Worm (Caenorhabditis elegans): Measurements from ENCODE around the gene coh-3.

DNA sequence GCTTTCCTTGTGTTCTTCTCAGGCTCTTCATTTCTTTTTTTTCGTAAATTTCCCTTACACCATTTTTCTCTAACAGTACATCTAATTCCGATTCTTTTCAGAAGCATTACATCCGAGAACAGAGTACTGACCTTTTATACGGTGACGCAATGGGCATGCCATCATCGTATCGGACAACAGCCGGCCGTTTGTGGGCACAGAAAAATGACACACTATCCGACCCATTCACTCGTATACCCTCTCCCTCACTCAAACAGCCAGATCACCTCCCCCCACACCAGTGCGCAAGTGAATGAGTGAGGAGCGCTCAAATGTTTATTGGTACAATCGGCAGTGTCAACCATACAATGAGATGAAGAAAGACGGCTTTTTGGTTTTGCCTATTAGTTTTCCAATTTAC lies 43.9 kb downstream of the coh-3 start, which contains the start of gene R02D5.24:
- TF ChIP-seq ztf-29 (GFP tag; IDR thresholded peaks at IDR 0.05) (no peak), tab-1 (GFP tag; IDR thresholded peaks at IDR 0.05) (no peak), med-1 (GFP tag; optimal IDR thresholded peaks at IDR 0.05; ENCODE audit: insufficient read depth) (no peak), ref-1 (GFP tag; conservative IDR thresholded peaks at IDR 0.05) (no peak)
